Fruit fly (Drosophila melanogaster): Measurements from ENCODE around the gene Stip1.

Gene Stip1

DNA sequence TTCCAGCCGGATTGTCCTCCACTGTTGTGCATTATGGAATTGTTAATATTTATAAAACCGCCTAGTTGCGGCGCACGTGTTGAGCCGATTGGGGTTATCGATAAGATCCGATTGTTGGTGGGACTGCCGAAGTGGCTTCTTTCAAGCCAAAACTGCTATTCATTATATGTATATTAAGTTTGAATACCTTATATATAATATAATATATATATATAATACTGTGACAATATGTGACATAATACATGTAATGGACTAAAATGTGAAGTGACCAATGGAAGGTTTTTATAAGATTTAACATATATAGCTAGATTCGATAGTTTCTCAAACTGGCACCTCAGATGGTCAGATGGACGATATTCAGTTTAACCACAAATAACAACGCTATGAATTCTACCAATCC lies 21.3 kb upstream of the Stip1 start, which contains the start of the genes mbm and CG11555 (continued):
- TF ChIP-seq Tbp (GFP tag; optimal IDR thresholded peaks at IDR 0.05) = no peak
- peak; percentile 45 for TF ChIP-seq CG12659 (GFP tag; optimal IDR thresholded peaks at IDR 0.05)
- TF ChIP-seq NC2α (GFP tag; optimal IDR thresholded peaks at IDR 0.05) = no peak
- TF ChIP-seq lov (optimal IDR thresholded peaks at IDR 0.05) = no peak
- TF ChIP-seq lov (GFP tag; IDR thresholded peaks at IDR 0.05) = no peak
- no peak for TF ChIP-seq Dek (tag; optimal IDR thresholded peaks at IDR 0.05)
- TF ChIP-seq Scr (GFP tag; IDR thresholded peaks at IDR 0.05; ENCODE audit: partially characterized antibody) = peak; percentile 64
- TF ChIP-seq nom (GFP tag; optimal IDR thresholded peaks at IDR 0.05) = no peak
- TF ChIP-seq CG12071 (GFP tag; optimal IDR thresholded peaks at IDR 0.05) = no peak
- peak; percentile 51; the same call in 1 of the 3 replicates for TF ChIP-seq hb (GFP tag; IDR thresholded peaks at IDR 0.05; ENCODE audit: partially characterized antibody)
- peak; percentile 98 for TF ChIP-seq Sry-β (GFP tag; optimal IDR thresholded peaks at IDR 0.05)
- no peak for TF ChIP-seq CG9727 (GFP tag; optimal IDR thresholded peaks at IDR 0.05)
- no peak for TF ChIP-seq hkb (optimal IDR thresholded peaks at IDR 0.05)
- no peak for TF ChIP-seq hkb (GFP tag; IDR thresholded peaks at IDR 0.05)
- TF ChIP-seq CG17829 (tag; optimal IDR thresholded peaks at IDR 0.05) = peak; percentile 60
- TF ChIP-seq CG15514 (GFP tag; optimal IDR thresholded peaks at IDR 0.05) = peak; percentile 55
- TF ChIP-seq insv (GFP tag; optimal IDR thresholded peaks at IDR 0.05) = peak in 1 of 2 experiments; percentile 25
- TF ChIP-seq CG34224 (GFP tag; IDR thresholded peaks at IDR 0.05; ENCODE audit: partially characterized antibody) = peak; percentile 53; the same call in 2 of the 3 replicates
- peak; percentile 1 for TF ChIP-seq CG15696 (tag; optimal IDR thresholded peaks at IDR 0.05)
- peak in 1 of 2 experiments; percentile 19 for TF ChIP-seq dpn (GFP tag; optimal IDR thresholded peaks at IDR 0.05)
- no peak for TF ChIP-seq BtbVII (GFP tag; optimal IDR thresholded peaks at IDR 0.05)
- no peak for TF ChIP-seq CG6689 (GFP tag; IDR thresholded peaks at IDR 0.05)
- no peak for TF ChIP-seq zf30C (GFP tag; optimal IDR thresholded peaks at IDR 0.05)
- TF ChIP-seq grau (tag; optimal IDR thresholded peaks at IDR 0.05) = peak; percentile 60
- TF ChIP-seq Deaf1 (tag; optimal IDR thresholded peaks at IDR 0.05) = peak; percentile 20
- peak; percentile 40 for TF ChIP-seq CG13296 (GFP tag; optimal IDR thresholded peaks at IDR 0.05)
- no peak for TF ChIP-seq bab2 (GFP tag; optimal IDR thresholded peaks at IDR 0.05)
- TF ChIP-seq ato (GFP tag; IDR thresholded peaks at IDR 0.05; ENCODE audit: partially characterized antibody) = no peak
- TF ChIP-seq Hsf (GFP tag; optimal IDR thresholded peaks at IDR 0.05) = no peak
- TF ChIP-seq fru (optimal IDR thresholded peaks at IDR 0.05) = no peak
- peak; percentile 10 for TF ChIP-seq gcm (GFP tag; optimal IDR thresholded peaks at IDR 0.05)
- peak; percentile 4 for TF ChIP-seq CG9817 (tag; optimal IDR thresholded peaks at IDR 0.05)
- no peak for TF ChIP-seq Ptx1 (GFP tag; IDR thresholded peaks at IDR 0.05)
- TF ChIP-seq CG17361 (GFP tag; IDR thresholded peaks at IDR 0.05) = peak; percentile 44; the same call in 1 of the 3 replicates
- no peak for TF ChIP-seq ATbp (GFP tag; optimal IDR thresholded peaks at IDR 0.05)
- peak; percentile 56 for TF ChIP-seq B-H2 (GFP tag; optimal IDR thresholded peaks at IDR 0.05)
- TF ChIP-seq CG10274 (GFP tag; optimal IDR thresholded peaks at IDR 0.05) = no peak
- TF ChIP-seq CG30020 (tag; optimal IDR thresholded peaks at IDR 0.05) = peak; percentile 59
- TF ChIP-seq prd (optimal IDR thresholded peaks at IDR 0.05) = no peak
- TF ChIP-seq prd (GFP tag; IDR thresholded peaks at IDR 0.05) = no peak
- no peak for TF ChIP-seq ara (GFP tag; IDR thresholded peaks at IDR 0.05)
- TF ChIP-seq CG17802 (tag; optimal IDR thresholded peaks at IDR 0.05) = no peak
- TF ChIP-seq dm (GFP tag; optimal IDR thresholded peaks at IDR 0.05) = peak; percentile 84
- peak; percentile 65 for TF ChIP-seq Max (GFP tag; optimal IDR thresholded peaks at IDR 0.05)
- TF ChIP-seq CG1647 (GFP tag; optimal IDR thresholded peaks at IDR 0.05) = no peak
- no peak; the same call in 2 of the 3 replicates for TF ChIP-seq mld (GFP tag; IDR thresholded peaks at IDR 0.05; ENCODE audit: partially characterized antibody)
- TF ChIP-seq PHDP (tag; optimal IDR thresholded peaks at IDR 0.05) = peak; percentile 41
- peak in 1 of 3 experiments; percentile 15 for TF ChIP-seq lola (GFP tag; optimal IDR thresholded peaks at IDR 0.05)
- peak; percentile 21; the same call in 1 of the 3 replicates for TF ChIP-seq CG34422 (GFP tag; IDR thresholded peaks at IDR 0.05)
- peak; percentile 47 for TF ChIP-seq CG3281 (GFP tag; optimal IDR thresholded peaks at IDR 0.05)
